Worm (Caenorhabditis elegans): ENCODE data around the gene F10E9.11.
"Not testable (repeated sequence)": the region's sequence is repeated elsewhere in the genome, so short reads cannot be mapped to it uniquely, and the experiment has no call there.

F10E9.11 gene

DNA sequence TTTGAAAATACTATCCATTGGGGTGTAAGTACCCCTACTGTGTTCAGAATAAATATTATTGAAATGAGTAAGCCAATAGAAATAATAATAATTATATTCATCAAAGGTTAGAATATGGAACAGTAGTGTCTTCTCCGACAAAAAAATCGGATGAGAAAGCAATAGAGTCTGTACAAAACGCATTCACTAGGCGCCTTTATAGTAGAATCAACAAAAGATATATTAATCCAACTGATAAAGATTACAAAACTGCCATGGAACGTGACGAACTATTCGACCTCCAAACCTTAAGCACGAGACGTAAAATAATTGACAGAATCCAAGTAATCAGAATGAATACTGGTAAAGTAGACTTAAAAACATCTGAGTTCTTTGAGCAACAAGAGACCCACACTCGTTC is 28.8 kb upstream of the F10E9.11 start, which contains the start of gene clc-29:
Gene clc-29 (minus strand): TSS at position 101 of the 400 bp plus-strand sequence.
- not testable (repeated sequence) for TF ChIP-seq unc-3 (GFP tag; conservative IDR thresholded peaks at IDR 0.05); unc-3 (tag; optimal IDR thresholded peaks at IDR 0.05); ztf-16 (tag; optimal IDR thresholded peaks at IDR 0.05); dmd-4 (tag; optimal IDR thresholded peaks at IDR 0.05; ENCODE audit: borderline replicate concordance)

DNA sequence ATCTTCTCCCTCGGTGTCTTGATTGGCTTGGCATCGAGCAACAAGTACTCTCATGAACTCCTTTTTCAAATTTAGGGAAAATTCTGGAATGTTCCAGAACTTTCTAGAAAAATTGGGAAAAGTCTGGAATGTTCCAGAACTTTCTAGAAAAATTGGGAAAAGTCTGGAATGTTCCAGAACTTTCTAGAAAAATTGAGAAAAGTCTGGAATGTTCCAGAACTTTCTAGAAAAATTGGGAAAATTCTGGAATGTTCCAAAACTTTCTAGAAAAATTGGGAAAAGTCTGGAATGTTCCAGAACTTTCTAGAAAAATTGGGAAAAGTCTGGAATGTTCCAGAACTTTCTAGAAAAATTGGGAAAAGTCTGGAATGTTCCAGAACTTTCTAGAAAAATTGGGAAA is 25.2 kb upstream of the F10E9.11 start, which contains the start of gene ZC262.7:
Gene ZC262.7 (minus strand): TSS at position 54 of the 400 bp plus-strand sequence.
- TF ChIP-seq syd-9, zip-5, pha-4 (tag; optimal IDR thresholded peaks at IDR 0.05): not testable (repeated sequence)

DNA sequence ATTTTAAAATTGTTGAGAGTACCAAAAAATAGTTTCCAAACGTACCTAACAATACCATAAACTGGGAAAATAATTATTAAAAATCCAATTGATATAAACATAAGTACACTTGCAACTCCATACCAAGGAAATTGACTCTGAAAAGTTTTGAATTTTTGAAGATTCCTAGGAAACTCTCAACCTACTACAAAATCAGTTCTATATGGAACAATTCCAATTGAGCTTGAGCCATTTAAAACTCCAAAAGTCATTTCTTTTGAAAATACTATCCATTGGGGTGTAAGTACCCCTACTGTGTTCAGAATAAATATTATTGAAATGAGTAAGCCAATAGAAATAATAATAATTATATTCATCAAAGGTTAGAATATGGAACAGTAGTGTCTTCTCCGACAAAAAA is 20.3 kb upstream of the F10E9.11 start, which contains the start of gene clc-28:
Gene clc-28 (minus strand): TSS at position 101 of the 400 bp plus-strand sequence.
- not testable (repeated sequence) for TF ChIP-seq dmd-4 (tag; optimal IDR thresholded peaks at IDR 0.05; ENCODE audit: borderline replicate concordance); syd-9 (tag; optimal IDR thresholded peaks at IDR 0.05); pax-1 (tag; optimal IDR thresholded peaks at IDR 0.05)

DNA sequence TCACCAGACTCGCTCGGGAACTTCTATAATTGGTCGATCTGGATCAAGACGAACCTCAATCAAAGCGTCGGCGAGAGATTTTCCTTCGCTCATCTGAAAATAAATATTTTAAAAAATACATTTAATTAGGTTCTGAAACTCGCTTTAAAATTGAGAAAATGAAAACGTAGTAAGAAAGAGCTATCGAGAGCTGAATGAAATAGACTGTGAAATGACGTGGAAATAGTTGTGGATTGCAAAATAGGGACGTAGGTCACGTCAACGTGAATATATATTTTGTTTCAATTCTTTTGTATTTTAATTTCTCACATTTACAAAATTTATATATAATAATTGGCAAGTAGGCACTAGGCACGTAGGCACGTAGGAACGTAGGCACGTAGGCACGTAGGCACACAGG is 15.4 kb upstream of the F10E9.11 start, which contains the start of gene ZC262.4:
Gene ZC262.4 (minus strand): TSS at position 101 of the 400 bp plus-strand sequence.
- TF ChIP-seq ceh-2 (tag; optimal IDR thresholded peaks at IDR 0.05) (no peak), sox-4 (tag; optimal IDR thresholded peaks at IDR 0.05) (no peak)

DNA sequence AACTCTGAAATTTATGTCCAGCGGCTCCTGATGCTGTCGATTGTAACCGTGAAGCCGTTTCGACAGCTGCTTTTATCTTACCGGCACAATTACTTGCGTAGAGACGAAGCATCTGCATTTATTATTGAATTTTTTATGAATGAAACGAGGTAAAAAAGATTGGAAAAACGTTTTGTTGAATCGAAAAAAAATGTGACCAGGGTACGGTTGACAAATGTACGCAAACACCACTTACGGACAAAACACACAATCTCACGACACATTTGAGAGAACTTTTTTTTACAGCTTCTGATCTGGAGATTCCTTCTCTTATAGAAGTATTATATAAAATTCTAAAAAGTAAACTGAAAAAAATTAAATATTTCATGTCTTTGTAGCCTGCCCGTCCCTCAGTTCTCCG is 12.7 kb upstream of the F10E9.11 start, which contains the start of the genes mrps-18A and ZC262.2:
Gene mrps-18A (minus strand): TSS at position 141 of the 400 bp plus-strand sequence.
Gene ZC262.2 (plus strand): TSS at position 284 of the 400 bp plus-strand sequence.
- TF ChIP-seq hlh-30 (tag; optimal IDR thresholded peaks at IDR 0.05; ENCODE audit: insufficient read depth) (peak; percentile 62), nfya-1 (tag; optimal IDR thresholded peaks at IDR 0.05) (peak; percentile 9), lin-11 (tag; optimal IDR thresholded peaks at IDR 0.05) (no peak), hlh-6 (tag; optimal IDR thresholded peaks at IDR 0.05) (no peak), T23F11.4 (GFP tag; optimal IDR thresholded peaks at IDR 0.05) (no peak)

DNA sequence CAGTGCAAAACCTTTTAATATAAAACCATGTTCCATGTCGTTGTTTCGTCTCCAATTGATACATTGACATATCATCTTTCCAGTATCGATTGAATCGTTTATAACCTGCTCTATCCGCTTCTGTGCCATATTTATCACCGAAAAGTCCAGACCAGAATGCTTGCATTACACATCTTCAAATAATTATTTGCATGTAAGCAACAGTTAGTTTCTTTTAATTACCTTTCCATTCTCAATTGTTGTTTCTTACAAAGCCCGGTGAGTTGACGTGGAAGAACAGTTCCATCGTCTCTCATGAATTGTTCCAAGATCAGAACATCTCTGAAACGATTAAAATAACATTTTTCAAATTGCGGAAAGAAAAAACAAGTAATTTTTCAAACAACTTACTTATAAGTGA is 12.2 kb upstream of the F10E9.11 start, which contains the start of gene iglr-2:
Gene iglr-2 (minus strand): TSS at position 101 of the 400 bp plus-strand sequence.
- TF ChIP-seq C08G9.2 (tag; optimal IDR thresholded peaks at IDR 0.05) (no peak), npax-4 (tag; optimal IDR thresholded peaks at IDR 0.05) (no peak)

DNA sequence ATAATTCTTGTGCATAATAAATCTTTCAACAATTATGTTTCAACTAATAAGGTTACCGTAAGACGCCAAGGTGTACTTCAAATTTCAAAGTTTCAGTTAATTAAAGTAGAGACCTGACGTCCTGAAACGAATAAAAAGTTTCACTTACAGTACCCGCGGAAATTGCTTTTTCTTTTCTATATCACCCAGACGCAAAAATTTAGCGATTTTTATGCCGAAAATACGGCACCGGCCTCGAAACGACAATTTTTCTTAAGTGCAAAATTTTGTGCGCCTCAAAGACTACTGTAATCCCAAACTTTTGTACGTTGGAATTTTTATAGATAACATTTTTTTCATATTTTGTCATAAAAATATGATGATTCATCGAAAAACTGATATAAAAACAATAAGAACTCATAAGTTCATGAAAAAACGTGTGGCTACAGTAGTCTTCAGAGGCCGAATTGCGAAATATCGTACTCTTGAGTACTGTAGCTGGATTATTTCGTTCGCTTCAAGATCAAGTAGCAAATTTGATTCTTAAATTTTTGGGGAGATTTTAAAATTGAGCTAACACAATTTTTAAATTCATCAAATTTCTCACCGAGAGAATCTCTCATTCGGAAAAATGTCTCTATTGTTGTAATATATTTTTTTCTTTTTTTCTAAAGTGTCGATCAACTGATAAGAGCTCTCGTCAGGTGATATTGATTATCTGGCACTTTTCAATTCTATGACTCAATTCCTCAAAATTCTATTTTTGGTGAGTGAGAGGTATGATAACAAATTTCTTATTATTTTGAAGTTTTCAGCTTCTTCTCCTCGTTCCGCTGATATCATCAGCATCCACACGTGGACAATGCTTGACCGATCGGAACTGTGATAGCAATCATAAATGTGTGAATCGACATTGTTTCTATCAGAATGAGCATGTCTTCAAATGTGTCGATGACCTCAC is 6.8 kb upstream of the F10E9.11 start, which contains the start of gene ZC262.13:
Gene ZC262.13 (plus strand): TSS at position 641 of the 940 bp plus-strand sequence.
- no peak for TF ChIP-seq ceh-14 (tag; optimal IDR thresholded peaks at IDR 0.05)
- no peak for TF ChIP-seq pat-9 (tag; optimal IDR thresholded peaks at IDR 0.05)
- no peak for TF ChIP-seq ceh-19 (GFP tag; optimal IDR thresholded peaks at IDR 0.05)
- TF ChIP-seq ahr-1 (tag; optimal IDR thresholded peaks at IDR 0.05): no peak

DNA sequence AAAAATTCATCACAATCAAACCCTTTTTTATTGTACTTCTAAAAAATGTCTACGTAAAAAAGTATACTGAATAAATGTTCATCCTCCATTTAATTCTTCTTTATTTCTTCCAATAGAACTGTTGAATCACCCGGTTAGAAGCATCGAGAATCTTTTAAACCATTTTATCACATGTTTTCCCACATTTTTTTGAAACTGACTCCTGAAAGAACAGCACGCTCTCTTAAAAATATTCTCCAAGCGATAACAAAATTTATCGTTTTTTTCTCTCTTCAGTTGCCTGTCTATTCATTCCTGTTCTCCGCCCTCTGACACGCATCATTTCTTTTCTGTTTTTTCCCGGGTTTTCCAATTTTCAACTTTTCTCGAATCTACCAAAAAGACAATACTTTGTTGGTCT is 5.4 kb upstream of the F10E9.11 start, which contains the start of gene F10E9.12:
Gene F10E9.12 (plus strand): TSS at position 131 of the 400 bp plus-strand sequence.
- TF ChIP-seq ref-2 (tag; optimal IDR thresholded peaks at IDR 0.05) (no peak), T23F11.4 (GFP tag; optimal IDR thresholded peaks at IDR 0.05) (no peak), elt-2 (tag; optimal IDR thresholded peaks at IDR 0.05) (no peak), fkh-6 (tag; optimal IDR thresholded peaks at IDR 0.05) (no peak), dmd-4 (tag; optimal IDR thresholded peaks at IDR 0.05; ENCODE audit: borderline replicate concordance) (no peak), ceh-34 (tag; optimal IDR thresholded peaks at IDR 0.05) (no peak), K02D7.2 (tag; optimal IDR thresholded peaks at IDR 0.05) (no peak), unc-55 (GFP tag; optimal IDR thresholded peaks at IDR 0.05) (no peak)

Data from whole organism, late embryonic.